Worm (Caenorhabditis elegans) whole organism, late embryonic: ENCODE data around the gene Y62H9A.7.

Experiments used
- C38D4.7 ChIP-seq: fragments of 200-800 bp; sonication (Bioruptor generic); optimal IDR thresholded peaks from 2 replicates; lab custom pipeline; 2018; ENCODE audit warnings: mild to moderate bottlenecking, missing genetic modification characterization, moderate library complexity, missing compliant biosample characterization
- F13H6.1 ChIP-seq: sonication (generic microtip); optimal IDR thresholded peaks from 2 replicates; lab custom pipeline; 2016; ENCODE audit warnings: missing genetic modification characterization, missing compliant biosample characterization
- Y22D7AL.16 ChIP-seq: sonication (generic microtip); optimal IDR thresholded peaks from 2 replicates; lab custom pipeline; 2016; ENCODE audit warnings: missing genetic modification characterization, missing compliant biosample characterization
- ama-1 ChIP-seq: fragments of 150-350 bp; optimal IDR thresholded peaks from 2 replicates; lab custom pipeline; 2014
- ceh-18 ChIP-seq: sonication (generic microtip); optimal IDR thresholded peaks from 2 replicates; lab custom pipeline; 2016; ENCODE audit warnings: missing genetic modification characterization, missing compliant biosample characterization
- ceh-2 ChIP-seq: sonication (generic microtip); optimal IDR thresholded peaks from 2 replicates; lab custom pipeline; 2016; ENCODE audit warnings: missing genotype, missing genetic modification characterization, missing compliant biosample characterization
- ceh-22 ChIP-seq: sonication (generic microtip); optimal IDR thresholded peaks from 2 replicates; lab custom pipeline; 2017; ENCODE audit warnings: missing biosample characterization, missing genetic modification characterization
- ceh-30 ChIP-seq: fragments of 150-350 bp; optimal IDR thresholded peaks from 2 replicates; lab custom pipeline; 2014; ENCODE audit warnings: missing biosample characterization, missing genetic modification characterization
- ceh-48 ChIP-seq: sonication (generic microtip); optimal IDR thresholded peaks from 2 replicates; lab custom pipeline; 2016; ENCODE audit warnings: missing genetic modification characterization, inconsistent platforms, missing compliant biosample characterization
- ceh-6 ChIP-seq: fragments of 200-800 bp; sonication (Bioruptor generic); optimal IDR thresholded peaks from 2 replicates; lab custom pipeline; 2018; ENCODE audit warnings: mild to moderate bottlenecking, missing genetic modification characterization, missing compliant biosample characterization
- ceh-9 ChIP-seq: sonication (generic microtip); optimal IDR thresholded peaks from 2 replicates; lab custom pipeline; 2016; ENCODE audit warnings: mild to moderate bottlenecking, missing genetic modification characterization, inconsistent platforms, missing compliant biosample characterization
- dmd-4 ChIP-seq: sonication (generic microtip); optimal IDR thresholded peaks from 2 replicates; lab custom pipeline; 2016; ENCODE audit warnings: borderline replicate concordance, missing genetic modification characterization, missing compliant biosample characterization
- dve-1 ChIP-seq: sonication (generic microtip); optimal IDR thresholded peaks from 2 replicates; lab custom pipeline; 2017; ENCODE audit warnings: antibody characterized with exemption, mild to moderate bottlenecking, missing genetic modification characterization, missing compliant biosample characterization
- elt-4 ChIP-seq: sonication (generic microtip); optimal IDR thresholded peaks from 2 replicates; lab custom pipeline; 2016; ENCODE audit warnings: missing genetic modification characterization, missing compliant biosample characterization
- eyg-1 ChIP-seq: sonication (generic microtip); optimal IDR thresholded peaks from 2 replicates; lab custom pipeline; 2016; ENCODE audit warnings: missing genotype, missing genetic modification characterization, missing compliant biosample characterization
- fax-1 ChIP-seq: sonication (generic microtip); optimal IDR thresholded peaks from 2 replicates; lab custom pipeline; 2016; ENCODE audit warnings: missing genotype, missing genetic modification characterization, missing compliant biosample characterization
- gmeb-2 ChIP-seq: sonication (generic microtip); optimal IDR thresholded peaks from 2 replicates; lab custom pipeline; 2016; ENCODE audit warnings: missing genetic modification characterization, inconsistent platforms, missing compliant biosample characterization
- hlh-13 ChIP-seq: fragments of 200-800 bp; sonication (Bioruptor generic); optimal IDR thresholded peaks from 2 replicates; lab custom pipeline; 2018; ENCODE audit warnings: mild to moderate bottlenecking, missing genetic modification characterization, missing compliant biosample characterization
- lin-11 ChIP-seq: fragments of 200-800 bp; sonication (Bioruptor generic); optimal IDR thresholded peaks from 2 replicates; lab custom pipeline; 2018; ENCODE audit warnings: mild to moderate bottlenecking, missing genetic modification characterization, missing compliant biosample characterization
- madf-2 ChIP-seq: sonication (generic microtip); optimal IDR thresholded peaks from 2 replicates; lab custom pipeline; 2017; ENCODE audit warnings: missing genetic modification characterization, missing compliant biosample characterization
- mec-3 ChIP-seq: sonication (generic microtip); optimal IDR thresholded peaks from 2 replicates; lab custom pipeline; 2016; ENCODE audit warnings: borderline replicate concordance, missing genetic modification characterization, missing compliant biosample characterization
- nfya-1 ChIP-seq: sonication (generic microtip); optimal IDR thresholded peaks from 2 replicates; lab custom pipeline; 2017; ENCODE audit warnings: missing genetic modification characterization, mild to moderate bottlenecking, missing compliant biosample characterization, antibody characterized with exemption, moderate library complexity
- nhr-11 ChIP-seq: fragments of 150-350 bp; optimal IDR thresholded peaks from 2 replicates; lab custom pipeline; 2014; ENCODE audit warnings: missing biosample characterization, missing genetic modification characterization
- nhr-232 ChIP-seq: sonication (generic microtip); optimal IDR thresholded peaks from 2 replicates; lab custom pipeline; 2016; ENCODE audit warnings: missing genetic modification characterization, missing compliant biosample characterization
- npax-4 ChIP-seq: sonication (generic microtip); optimal IDR thresholded peaks from 2 replicates; lab custom pipeline; 2016; ENCODE audit warnings: missing genetic modification characterization, missing compliant biosample characterization
- odd-2 ChIP-seq: sonication (generic microtip); optimal IDR thresholded peaks from 2 replicates; lab custom pipeline; 2017; ENCODE audit warnings: antibody characterized with exemption, mild to moderate bottlenecking, missing genetic modification characterization, missing compliant biosample characterization
- pat-9 ChIP-seq: fragments of 200-800 bp; sonication (Bioruptor generic); optimal IDR thresholded peaks from 2 replicates; lab custom pipeline; 2018; ENCODE audit warnings: mild to moderate bottlenecking, missing genetic modification characterization, moderate library complexity, missing compliant biosample characterization
- pax-1 ChIP-seq: fragments of 150-350 bp; optimal IDR thresholded peaks from 2 replicates; lab custom pipeline; 2014; ENCODE audit warnings: missing biosample characterization, missing genetic modification characterization
- pha-2 ChIP-seq: sonication (generic microtip); optimal IDR thresholded peaks from 2 replicates; lab custom pipeline; 2017; ENCODE audit warnings: mild to moderate bottlenecking, missing genetic modification characterization, missing compliant biosample characterization
- pros-1 ChIP-seq: fragments of 150-350 bp; optimal IDR thresholded peaks from 2 replicates; lab custom pipeline; 2014; ENCODE audit warnings: missing biosample characterization, missing genetic modification reagents, missing genetic modification characterization
- rnt-1 ChIP-seq: sonication (generic microtip); optimal IDR thresholded peaks from 2 replicates; lab custom pipeline; 2016; ENCODE audit warnings: missing genetic modification characterization, missing compliant biosample characterization
- sdc-2 ChIP-seq: sonication (generic microtip); optimal IDR thresholded peaks from 2 replicates; lab custom pipeline; 2016; ENCODE audit warnings: missing genotype, missing genetic modification characterization, missing compliant biosample characterization
- sox-2 ChIP-seq: fragments of 200-800 bp; sonication (Bioruptor generic); IDR thresholded peaks from 2 replicates; pipeline ENCODE4 v1.3.6; 2022; ENCODE audit warnings: missing genetic modification reagents, missing genetic modification characterization, missing compliant biosample characterization
- sox-4 ChIP-seq: sonication (generic microtip); optimal IDR thresholded peaks from 2 replicates; lab custom pipeline; 2017; ENCODE audit warnings: mild to moderate bottlenecking, missing genetic modification characterization, inconsistent platforms, missing compliant biosample characterization
- tbx-2 ChIP-seq: sonication (generic microtip); optimal IDR thresholded peaks from 2 replicates; lab custom pipeline; 2016; ENCODE audit warnings: missing genetic modification characterization, missing compliant biosample characterization
- tbx-7 ChIP-seq: sonication (generic microtip); optimal IDR thresholded peaks from 2 replicates; lab custom pipeline; 2016; ENCODE audit warnings: missing genotype, missing genetic modification characterization, missing compliant biosample characterization
- ttx-3 ChIP-seq: sonication (generic microtip); optimal IDR thresholded peaks from 2 replicates; lab custom pipeline; 2016; ENCODE audit warnings: missing genetic modification reagents, missing genetic modification characterization, missing compliant biosample characterization
- unc-3 ChIP-seq, 2 experiments: fragments of 200-800 bp in 1 of 2; sonication (Bioruptor generic) in 1 of 2; sonication (generic microtip) in 1 of 2; conservative IDR thresholded peaks in 1 of 2; optimal IDR thresholded peaks in 1 of 2; 2 replicates each; pipeline versions ENCODE4 v1.3.6 to Lab custom; 2016 to 2022; ENCODE audit warnings: missing compliant biosample characterization in 2 of 2, missing genetic modification characterization in 2 of 2, missing genetic modification reagents in 1 of 2
- unc-55 ChIP-seq: sonication (generic microtip); optimal IDR thresholded peaks from 2 replicates; lab custom pipeline; 2017; ENCODE audit warnings: missing biosample characterization, missing genetic modification reagents, missing genetic modification characterization

Gene Y62H9A.7

DNA sequence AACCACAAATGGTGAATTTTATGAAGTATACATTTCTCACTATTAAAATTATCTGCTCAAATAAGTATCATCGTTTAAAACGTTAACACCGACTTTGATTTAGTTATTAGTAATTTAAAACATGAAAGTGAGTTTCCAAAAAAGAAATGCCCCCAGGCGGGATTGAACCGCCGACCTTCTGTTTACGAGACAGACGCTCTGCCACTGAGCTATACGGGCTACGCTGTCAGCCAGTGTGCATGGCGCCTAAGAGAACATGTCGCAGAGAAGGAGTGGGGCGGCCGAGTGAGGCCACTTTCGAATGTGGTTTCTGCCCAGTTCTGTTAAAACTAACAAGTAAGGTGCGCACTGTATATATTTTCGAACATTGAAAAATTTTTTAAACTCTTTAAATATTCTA lies 49.5 kb upstream of the Y62H9A.7 start (continued):
- TF ChIP-seq tbx-7 (tag; lab: Kevin White, UChicago) (peak; percentile 27), madf-2 (tag; lab: Kevin White, UChicago) (no peak), sox-2 (GFP tag; lab: Robert Waterston, UW) (peak; percentile 33; the same call in 1 of the 2 replicates), ceh-30 (tag; lab: Kevin White, UChicago) (no peak), gmeb-2 (tag; lab: Kevin White, UChicago) (no peak), pros-1 (tag; lab: Kevin White, UChicago) (no peak), Y22D7AL.16 (tag; lab: Kevin White, UChicago) (peak; percentile 17), pax-1 (no peak), pha-2 (tag; lab: Kevin White, UChicago) (peak; percentile 56), C38D4.7 (GFP tag; lab: Kevin White, UChicago) (peak; percentile 67), ceh-9 (tag; lab: Kevin White, UChicago) (no peak), ceh-48 (tag; lab: Kevin White, UChicago) (peak; percentile 34), odd-2 (tag; lab: Kevin White, UChicago) (no peak), ama-1 (lab: Kevin White, UChicago) (no peak), dmd-4 (tag; lab: Kevin White, UChicago) (no peak), tbx-2 (tag; lab: Kevin White, UChicago) (peak; percentile 54), rnt-1 (peak; percentile 18), ttx-3 (tag; lab: Kevin White, UChicago) (peak; percentile 1), npax-4 (tag; lab: Kevin White, UChicago) (peak; percentile 50), elt-4 (no peak), hlh-13 (GFP tag; lab: Kevin White, UChicago) (no peak), fax-1 (tag; lab: Kevin White, UChicago) (peak; percentile 13), ceh-18 (tag; lab: Kevin White, UChicago) (peak; percentile 31), eyg-1 (tag; lab: Kevin White, UChicago) (peak; percentile 28), nhr-232 (peak; percentile 23), nfya-1 (tag; lab: Kevin White, UChicago) (no peak)

DNA sequence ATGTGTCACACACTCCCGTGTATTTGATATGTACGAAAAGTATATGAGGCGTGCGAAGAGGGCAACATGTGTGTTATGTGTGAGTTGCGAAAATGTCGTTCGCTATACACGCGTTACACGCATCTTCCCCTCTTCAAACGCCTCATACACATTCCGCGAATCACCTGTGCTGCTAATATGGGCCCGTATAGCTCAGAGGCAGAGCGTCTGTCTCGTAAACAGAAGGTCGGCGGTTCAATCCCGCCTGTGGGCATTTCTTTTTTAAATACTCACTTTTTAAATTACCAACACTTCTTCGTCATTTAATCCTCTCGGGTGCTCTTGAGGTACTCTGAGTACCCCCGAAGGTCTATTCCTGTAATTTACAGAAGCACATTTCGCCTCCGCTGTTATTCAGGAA lies 48.1 kb upstream of the Y62H9A.7 start:
- peak; percentile 47 for TF ChIP-seq nfya-1 (tag; lab: Kevin White, UChicago)
- no peak for TF ChIP-seq dve-1 (tag; lab: Kevin White, UChicago)
- TF ChIP-seq, all 69 proteins: peak for 1

DNA sequence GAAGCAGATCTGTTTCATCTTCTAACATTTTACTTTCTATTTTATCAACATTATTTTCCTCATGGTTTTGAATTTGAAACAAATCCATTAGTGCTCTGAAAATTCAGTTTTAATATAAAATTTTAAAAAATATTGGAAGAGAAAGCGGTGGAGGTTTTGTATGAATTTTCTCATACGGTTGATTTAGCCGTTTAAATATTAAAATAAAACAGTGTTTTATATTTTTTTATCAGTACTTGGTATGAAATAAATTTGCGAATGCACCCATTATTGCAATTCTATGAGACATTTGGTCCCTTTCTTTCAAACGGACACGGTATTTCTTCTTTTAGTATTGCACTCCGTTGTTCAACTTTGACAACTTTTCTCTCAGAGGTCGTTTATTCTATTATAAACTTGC lies 46.1 kb upstream of the Y62H9A.7 start, which contains the start of gene dot-1.4:
TSS of gene dot-1.4 (minus strand) at position 101 of the 400 bp plus-strand sequence.
- no peak for TF ChIP-seq lin-11 (tag; lab: Kevin White, UChicago)
- TF ChIP-seq F13H6.1 (tag; lab: Kevin White, UChicago) = no peak
- TF ChIP-seq ceh-6 = no peak
- TF ChIP-seq ceh-22 = no peak
- no peak for TF ChIP-seq pros-1 (tag; lab: Kevin White, UChicago)
- TF ChIP-seq sdc-2 (tag; lab: Kevin White, UChicago) = no peak
- TF ChIP-seq pat-9 = no peak
- no peak for TF ChIP-seq nhr-232
- no peak for TF ChIP-seq eyg-1 (tag; lab: Kevin White, UChicago)
- no peak for TF ChIP-seq unc-3 (GFP tag; conservative IDR thresholded peaks at IDR 0.05; lab: Robert Waterston, UW)
- no peak for TF ChIP-seq unc-3 (tag; optimal IDR thresholded peaks at IDR 0.05; lab: Kevin White, UChicago)
- TF ChIP-seq C38D4.7 (GFP tag; lab: Kevin White, UChicago) = no peak
- TF ChIP-seq sox-4 (tag; lab: Kevin White, UChicago) = no peak
- TF ChIP-seq mec-3 (tag; lab: Kevin White, UChicago) = no peak
- TF ChIP-seq sox-2 (GFP tag; lab: Robert Waterston, UW) = no peak
- no peak for TF ChIP-seq nhr-11 (tag; lab: Kevin White, UChicago)
- no peak for TF ChIP-seq unc-55
- TF ChIP-seq ceh-2 (tag; lab: Kevin White, UChicago) = no peak
